Worm (Caenorhabditis elegans) whole organism, young adult: ENCODE measurements around the gene clec-140.

Experiments
- F23B12.7 ChIP-seq: sonication (generic microtip); optimal IDR thresholded peaks from 2 replicates; lab custom pipeline; 2017; ENCODE audit warnings: missing genetic modification characterization, mild to moderate bottlenecking, missing compliant biosample characterization, antibody characterized with exemption, moderate library complexity; ENCODE audit not compliant: insufficient read depth
- F49E8.2 ChIP-seq: sonication (generic microtip); optimal IDR thresholded peaks from 3 replicates; lab custom pipeline; 2017; ENCODE audit warnings: missing genetic modification characterization, mild to moderate bottlenecking, missing compliant biosample characterization, antibody characterized with exemption, moderate library complexity; ENCODE audit not compliant: insufficient read depth
- F52B5.7 ChIP-seq: sonication (generic microtip); optimal IDR thresholded peaks from 2 replicates; lab custom pipeline; 2016; ENCODE audit warnings: mild to moderate bottlenecking, missing genetic modification characterization, missing compliant biosample characterization
- F57C9.4 ChIP-seq: sonication (generic microtip); optimal IDR thresholded peaks from 2 replicates; lab custom pipeline; 2017; ENCODE audit warnings: mild to moderate bottlenecking, missing genetic modification characterization, missing compliant biosample characterization
- T26A5.8 ChIP-seq: sonication (generic microtip); optimal IDR thresholded peaks from 2 replicates; lab custom pipeline; 2016; ENCODE audit warnings: missing genetic modification characterization, missing compliant biosample characterization
- Y56A3A.18 ChIP-seq: fragments of 200-800 bp; sonication (Bioruptor generic); IDR thresholded peaks from 2 replicates; pipeline ENCODE4 v1.3.6; 2022; ENCODE audit warnings: missing genetic modification reagents, missing genetic modification characterization, missing compliant biosample characterization
- Y67H2A.10 ChIP-seq: fragments of 200-800 bp; sonication (Bioruptor generic); conservative IDR thresholded peaks from 2 replicates; pipeline ENCODE4 v1.3.6; 2022; ENCODE audit warnings: missing genetic modification reagents, missing genetic modification characterization, missing compliant biosample characterization
- Y79H2A.3 ChIP-seq: fragments of 200-800 bp; sonication (Bioruptor generic); conservative IDR thresholded peaks from 2 replicates; pipeline ENCODE4 v1.3.6; 2022; ENCODE audit warnings: missing genetic modification reagents, missing genetic modification characterization, missing compliant biosample characterization
- ZK185.1 ChIP-seq: sonication (generic microtip); optimal IDR thresholded peaks from 2 replicates; lab custom pipeline; 2016; ENCODE audit warnings: mild to moderate bottlenecking, missing genetic modification characterization, missing compliant biosample characterization; ENCODE audit not compliant: poor library complexity, severe bottlenecking
- akir-1 ChIP-seq: fragments of 200-800 bp; sonication (Bioruptor generic); optimal IDR thresholded peaks from 2 replicates; lab custom pipeline; 2018; ENCODE audit warnings: mild to moderate bottlenecking, missing genetic modification characterization, moderate library complexity, missing compliant biosample characterization
- ama-1 ChIP-seq, 3 experiments: fragments of 150-350 bp in 1 of 3; sonication (generic microtip) in 2 of 3; optimal IDR thresholded peaks; 2 replicates each; lab custom pipeline; 2014 to 2018; ENCODE audit warnings: missing biosample characterization in 2 of 3, missing genetic modification characterization in 2 of 3, missing genetic modification reagents in 2 of 3
- attf-6 ChIP-seq: fragments of 200-800 bp; sonication (Bioruptor generic); IDR thresholded peaks from 2 replicates; pipeline ENCODE4 v1.3.6; 2022; ENCODE audit warnings: missing genetic modification reagents, missing genetic modification characterization, missing compliant biosample characterization
- bed-1 ChIP-seq: fragments of 200-800 bp; sonication (Bioruptor generic); IDR thresholded peaks from 2 replicates; pipeline ENCODE4 v1.3.6; 2022; ENCODE audit warnings: missing genetic modification reagents, missing genetic modification characterization, missing compliant biosample characterization
- ccch-3 ChIP-seq: fragments of 200-800 bp; sonication (Bioruptor generic); optimal IDR thresholded peaks from 2 replicates; lab custom pipeline; 2018; ENCODE audit warnings: mild to moderate bottlenecking, missing genetic modification characterization, missing compliant biosample characterization
- ceh-27 ChIP-seq: fragments of 200-800 bp; sonication (Bioruptor generic); optimal IDR thresholded peaks from 2 replicates; lab custom pipeline; 2018; ENCODE audit warnings: mild to moderate bottlenecking, missing genetic modification characterization, moderate library complexity, missing compliant biosample characterization
- ceh-58 ChIP-seq: fragments of 200-800 bp; sonication (Bioruptor generic); IDR thresholded peaks from 2 replicates; pipeline ENCODE4 v1.3.6; 2022; ENCODE audit warnings: missing genetic modification characterization, missing compliant biosample characterization
- ceh-79 ChIP-seq: sonication (generic microtip); optimal IDR thresholded peaks from 2 replicates; lab custom pipeline; 2017; ENCODE audit warnings: mild to moderate bottlenecking, missing genetic modification characterization, missing compliant biosample characterization
- ceh-91 ChIP-seq: fragments of 200-800 bp; sonication (Bioruptor generic); IDR thresholded peaks from 2 replicates; pipeline ENCODE4 v1.3.6; 2022; ENCODE audit warnings: missing genetic modification reagents, missing genetic modification characterization, missing compliant biosample characterization
- chd-7 ChIP-seq: sonication (generic microtip); optimal IDR thresholded peaks from 2 replicates; lab custom pipeline; 2016; ENCODE audit warnings: mild to moderate bottlenecking, missing genetic modification characterization, moderate library complexity, missing compliant biosample characterization
- die-1 ChIP-seq: sonication (generic microtip); optimal IDR thresholded peaks from 2 replicates; lab custom pipeline; 2016; ENCODE audit warnings: missing genotype, mild to moderate bottlenecking, missing genetic modification characterization, missing compliant biosample characterization
- dpff-1 ChIP-seq: sonication (generic microtip); optimal IDR thresholded peaks from 2 replicates; lab custom pipeline; 2017; ENCODE audit warnings: mild to moderate bottlenecking, missing genetic modification characterization, missing compliant biosample characterization
- egrh-3 ChIP-seq: fragments of 200-800 bp; sonication (Bioruptor generic); IDR thresholded peaks from 2 replicates; pipeline ENCODE4 v1.3.6; 2022; ENCODE audit warnings: missing genetic modification reagents, missing genetic modification characterization, missing compliant biosample characterization
- ets-4 ChIP-seq: fragments of 200-800 bp; sonication (Bioruptor generic); optimal IDR thresholded peaks from 2 replicates; lab custom pipeline; 2018; ENCODE audit warnings: mild to moderate bottlenecking, missing genetic modification characterization, missing compliant biosample characterization
- fkh-3 ChIP-seq: sonication (generic microtip); optimal IDR thresholded peaks from 2 replicates; lab custom pipeline; 2016; ENCODE audit warnings: mild to moderate bottlenecking, missing genetic modification characterization, missing compliant biosample characterization
- gei-17 ChIP-seq: fragments of 200-800 bp; sonication (Bioruptor generic); optimal IDR thresholded peaks from 2 replicates; lab custom pipeline; 2018; ENCODE audit warnings: mild to moderate bottlenecking, missing genetic modification characterization, missing compliant biosample characterization
- him-1 ChIP-seq: sonication (generic microtip); optimal IDR thresholded peaks from 2 replicates; lab custom pipeline; 2016; ENCODE audit warnings: missing genotype, missing genetic modification reagents, missing genetic modification characterization, missing compliant biosample characterization
- hmg-1.2 ChIP-seq: fragments of 200-800 bp; sonication (Bioruptor generic); IDR thresholded peaks from 2 replicates; pipeline ENCODE4 v1.3.6; 2022; ENCODE audit warnings: missing genetic modification reagents, missing genetic modification characterization, missing compliant biosample characterization
- hsf-1 ChIP-seq: fragments of 200-800 bp; sonication (Bioruptor generic); IDR thresholded peaks from 2 replicates; pipeline ENCODE4 v1.3.6; 2022; ENCODE audit warnings: missing genetic modification reagents, missing genetic modification characterization, missing compliant biosample characterization
- lin-54 ChIP-seq: fragments of 200-800 bp; sonication (Bioruptor generic); optimal IDR thresholded peaks from 2 replicates; lab custom pipeline; 2018; ENCODE audit warnings: mild to moderate bottlenecking, missing genetic modification characterization, missing compliant biosample characterization
- lsl-1 ChIP-seq: fragments of 200-800 bp; sonication (Bioruptor generic); optimal IDR thresholded peaks from 2 replicates; lab custom pipeline; 2018; ENCODE audit warnings: mild to moderate bottlenecking, missing genetic modification characterization, moderate library complexity, missing compliant biosample characterization
- madf-3 ChIP-seq: fragments of 200-800 bp; sonication (Bioruptor generic); IDR thresholded peaks from 2 replicates; pipeline ENCODE4 v1.3.6; 2022; ENCODE audit warnings: missing genetic modification reagents, missing genetic modification characterization, missing compliant biosample characterization
- madf-6 ChIP-seq: fragments of 200-800 bp; sonication (Bioruptor generic); IDR thresholded peaks from 2 replicates; pipeline ENCODE4 v1.3.6; 2022; ENCODE audit warnings: missing genetic modification reagents, missing genetic modification characterization, missing compliant biosample characterization
- madf-8 ChIP-seq: fragments of 200-800 bp; sonication (Bioruptor generic); conservative IDR thresholded peaks from 2 replicates; pipeline ENCODE4 v1.3.6; 2022; ENCODE audit warnings: missing genetic modification reagents, missing genetic modification characterization, missing compliant biosample characterization
- mxl-1 ChIP-seq: sonication (generic microtip); optimal IDR thresholded peaks from 2 replicates; lab custom pipeline; 2016; ENCODE audit warnings: missing genetic modification characterization, missing compliant biosample characterization
- nfya-1 ChIP-seq: sonication (generic microtip); optimal IDR thresholded peaks from 2 replicates; lab custom pipeline; 2017; ENCODE audit warnings: antibody characterized with exemption, missing compliant biosample characterization, missing genetic modification characterization, borderline replicate concordance; ENCODE audit not compliant: insufficient read depth
- nfyb-1 ChIP-seq: fragments of 200-800 bp; sonication (Bioruptor generic); IDR thresholded peaks from 2 replicates; pipeline ENCODE4 v1.3.6; 2022; ENCODE audit warnings: missing genetic modification reagents, missing genetic modification characterization, missing compliant biosample characterization
- nhr-27 ChIP-seq: fragments of 200-800 bp; sonication (Bioruptor generic); optimal IDR thresholded peaks from 2 replicates; lab custom pipeline; 2018; ENCODE audit warnings: mild to moderate bottlenecking, missing genetic modification characterization, moderate library complexity, missing compliant biosample characterization
- pbrm-1 ChIP-seq: fragments of 200-800 bp; sonication (Bioruptor generic); IDR thresholded peaks from 2 replicates; pipeline ENCODE4 v1.3.6; 2022; ENCODE audit warnings: missing genetic modification reagents, missing genetic modification characterization, missing compliant biosample characterization
- pha-4 ChIP-seq: fragments of 150-350 bp; sonication (generic microtip); optimal IDR thresholded peaks from 2 replicates; lab custom pipeline; 2014; ENCODE audit warnings: missing biosample characterization, missing genetic modification reagents, missing genetic modification characterization
- rpc-1 ChIP-seq, 2 experiments: fragments of 150-350 bp in 1 of 2; sonication (generic microtip) in 1 of 2; optimal IDR thresholded peaks; 2 replicates each; lab custom pipeline; 2014 to 2018; ENCODE audit warnings: missing biosample characterization in 1 of 2, missing genetic modification characterization in 1 of 2, missing genetic modification reagents in 1 of 2, missing genotype in 1 of 2
- snpc-3.4 ChIP-seq: sonication (generic microtip); optimal IDR thresholded peaks from 2 replicates; lab custom pipeline; 2017; ENCODE audit warnings: missing genetic modification characterization, mild to moderate bottlenecking, missing compliant biosample characterization, antibody characterized with exemption, moderate library complexity, missing genotype, missing genetic modification reagents
- unc-130 ChIP-seq: sonication (generic microtip); optimal IDR thresholded peaks from 2 replicates; lab custom pipeline; 2016; ENCODE audit warnings: missing genetic modification reagents, missing genetic modification characterization, missing compliant biosample characterization
- unc-62 ChIP-seq: fragments of 150-350 bp; optimal IDR thresholded peaks from 2 replicates; lab custom pipeline; 2014; ENCODE audit warnings: missing biosample characterization, missing genetic modification reagents, missing genetic modification characterization
- zfh-2 ChIP-seq: fragments of 200-800 bp; sonication (Bioruptor generic); conservative IDR thresholded peaks from 2 replicates; pipeline ENCODE4 v1.3.6; 2022; ENCODE audit warnings: missing genetic modification reagents, missing genetic modification characterization, missing compliant biosample characterization
- ztf-18 ChIP-seq: sonication (generic microtip); optimal IDR thresholded peaks from 2 replicates; lab custom pipeline; 2016; ENCODE audit warnings: missing genotype, mild to moderate bottlenecking, missing genetic modification characterization, missing compliant biosample characterization
- ztf-22 ChIP-seq: fragments of 200-800 bp; sonication (Bioruptor generic); optimal IDR thresholded peaks from 2 replicates; lab custom pipeline; 2018; ENCODE audit warnings: mild to moderate bottlenecking, missing genetic modification characterization, moderate library complexity, missing compliant biosample characterization
- ztf-25 ChIP-seq: fragments of 200-800 bp; sonication (Bioruptor generic); IDR thresholded peaks from 2 replicates; pipeline ENCODE4 v1.3.6; 2022; ENCODE audit warnings: missing genetic modification reagents, missing genetic modification characterization, missing compliant biosample characterization
- ztf-28 ChIP-seq: fragments of 200-800 bp; sonication (Bioruptor generic); IDR thresholded peaks from 2 replicates; pipeline ENCODE4 v1.3.6; 2022; ENCODE audit warnings: missing genetic modification reagents, missing genetic modification characterization, missing compliant biosample characterization

clec-140 gene

DNA sequence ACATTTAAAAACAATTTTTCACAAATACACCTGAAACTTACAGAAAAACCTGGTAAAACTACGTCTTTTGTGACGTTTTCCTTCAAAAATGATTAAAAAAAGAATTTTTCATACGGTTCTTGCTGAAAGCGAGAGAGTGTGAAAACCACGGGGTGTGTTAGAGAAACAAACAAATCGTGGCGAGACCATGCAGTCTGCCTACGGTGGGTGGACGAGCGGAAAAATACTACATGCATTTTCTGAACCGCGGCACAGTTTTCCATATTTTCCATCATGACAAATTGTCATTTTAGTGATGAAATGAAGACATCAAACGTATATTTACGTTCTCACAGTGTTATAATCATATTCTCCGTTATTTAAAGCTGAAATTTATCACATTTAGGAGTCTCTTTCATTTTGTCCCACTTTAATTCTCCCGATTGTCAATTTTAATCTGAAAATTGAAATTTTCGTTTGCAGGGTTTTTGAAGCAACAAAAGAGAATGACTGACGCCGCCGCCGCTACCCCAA, 33.6 kb downstream of the clec-140 start, which contains the start of the genes F10G7.9 and tsn-1 (continued):
- TF ChIP-seq ceh-27 (GFP tag; lab: Kevin White, UChicago) (no peak), nfyb-1 (GFP tag; lab: Robert Waterston, UW) (peak; percentile 33; the same call in 1 of the 2 replicates), hsf-1 (GFP tag; lab: Robert Waterston, UW) (no peak), nfya-1 (tag; lab: Kevin White, UChicago) (no peak), F52B5.7 (no peak), F49E8.2 (peak; percentile 6), unc-130 (GFP tag; lab: Kevin White, UChicago) (no peak), nhr-27 (tag; lab: Kevin White, UChicago) (no peak), chd-7 (no peak), snpc-3.4 (tag; lab: Kevin White, UChicago) (peak; percentile 74), F23B12.7 (peak; percentile 29), Y56A3A.18 (GFP tag; lab: Robert Waterston, UW) (no peak), gei-17 (GFP tag; lab: Kevin White, UChicago) (no peak), fkh-3 (no peak), ztf-18 (tag; lab: Kevin White, UChicago) (no peak), madf-6 (GFP tag; lab: Robert Waterston, UW) (peak; percentile 76), hmg-1.2 (GFP tag; lab: Robert Waterston, UW) (peak; percentile 79), T26A5.8 (tag; lab: Kevin White, UChicago) (no peak), madf-3 (no peak), ceh-58 (GFP tag; lab: Robert Waterston, UW) (no peak), unc-62 (GFP tag; lab: Kevin White, UChicago) (no peak), Y79H2A.3 (GFP tag; lab: Robert Waterston, UW) (no peak), rpc-1 (optimal IDR thresholded peaks at IDR 0.05; lab: Kevin White, UChicago) (no peak), rpc-1 (tag; optimal IDR thresholded peaks at IDR 0.05; lab: Kevin White, UChicago) (no peak), akir-1 (GFP tag; lab: Kevin White, UChicago) (no peak), ztf-22 (GFP tag; lab: Kevin White, UChicago) (no peak), ceh-91 (GFP tag; lab: Robert Waterston, UW) (0 out of 2 replicates have a peak, but pooled peaks have one; percentile 33), mxl-1 (tag; lab: Kevin White, UChicago) (no peak), him-1 (no peak), ztf-25 (GFP tag; lab: Robert Waterston, UW) (no peak), pbrm-1 (peak; percentile 25; the same call in 1 of the 2 replicates), ama-1 (optimal IDR thresholded peaks at IDR 0.05; lab: Kevin White, UChicago) (no peak), ama-1 (GFP tag; optimal IDR thresholded peaks at IDR 0.05; lab: Kevin White, UChicago) (no peak), pha-4 (tag; lab: Kevin White, UChicago) (no peak), attf-6 (no peak), ceh-79 (tag; lab: Kevin White, UChicago) (no peak), ZK185.1 (tag; lab: Kevin White, UChicago) (peak; percentile 16), zfh-2 (GFP tag; lab: Robert Waterston, UW) (no peak), F57C9.4 (tag; lab: Kevin White, UChicago) (no peak), die-1 (tag; lab: Kevin White, UChicago) (no peak), egrh-3 (no peak), Y67H2A.10 (GFP tag; lab: Robert Waterston, UW) (no peak), ets-4 (GFP tag; lab: Kevin White, UChicago) (no peak), ztf-28 (GFP tag; lab: Robert Waterston, UW) (no peak), dpff-1 (tag; lab: Kevin White, UChicago) (no peak), lsl-1 (GFP tag; lab: Kevin White, UChicago) (peak; percentile 86), ccch-3 (GFP tag; lab: Kevin White, UChicago) (no peak), bed-1 (no peak), lin-54 (peak; percentile 68), madf-8 (GFP tag; lab: Robert Waterston, UW) (peak; percentile 14; the same call in 1 of the 2 replicates)
